Fruit fly (Drosophila melanogaster) whole organism, prepupa: ENCODE measurements around the gene CG32022.

Source experiments
- Blimp-1 ChIP-seq: fragments of 200-800 bp; sonication (Bioruptor generic); optimal IDR thresholded peaks from 3 replicates; lab custom pipeline; 2017; ENCODE audit warnings: missing biosample characterization, missing genetic modification characterization, mild to moderate bottlenecking, moderate library complexity, missing genetic modification reagents
- CG16779 ChIP-seq: fragments of 200-800 bp; sonication (Bioruptor generic); optimal IDR thresholded peaks from 3 replicates; lab custom pipeline; 2017; ENCODE audit warnings: missing biosample characterization, mild to moderate bottlenecking, missing genetic modification characterization
- CG3032 ChIP-seq: fragments of 200-800 bp; optimal IDR thresholded peaks from 2 replicates; lab custom pipeline; 2019; ENCODE audit warnings: missing biosample characterization, mild to moderate bottlenecking, missing genetic modification characterization, moderate library complexity
- CG31627 ChIP-seq: fragments of 200-800 bp; sonication (Bioruptor generic); optimal IDR thresholded peaks from 3 replicates; lab custom pipeline; 2016; ENCODE audit warnings: missing biosample characterization, missing genetic modification characterization
- CG34406 ChIP-seq: fragments of 200-800 bp; sonication (Bioruptor generic); optimal IDR thresholded peaks from 3 replicates; lab custom pipeline; 2016; ENCODE audit warnings: missing biosample characterization, missing genetic modification characterization
- CG3919 ChIP-seq: fragments of 200-800 bp; sonication (Bioruptor generic); optimal IDR thresholded peaks from 3 replicates; lab custom pipeline; 2016; ENCODE audit warnings: missing biosample characterization, missing genetic modification characterization
- CG4318 ChIP-seq: fragments of 200-800 bp; sonication (Bioruptor generic); optimal IDR thresholded peaks from 3 replicates; lab custom pipeline; 2017; ENCODE audit warnings: missing biosample characterization, mild to moderate bottlenecking, missing genetic modification characterization
- CG6276 ChIP-seq: fragments of 200-800 bp; sonication (Bioruptor generic); optimal IDR thresholded peaks from 2 replicates; lab custom pipeline; 2017; ENCODE audit warnings: missing biosample characterization, mild to moderate bottlenecking, missing genetic modification characterization
- CG6808 ChIP-seq: fragments of 200-800 bp; sonication (Bioruptor generic); optimal IDR thresholded peaks from 3 replicates; lab custom pipeline; 2017; ENCODE audit warnings: missing biosample characterization, missing genetic modification characterization, mild to moderate bottlenecking, moderate library complexity, missing genetic modification reagents
- CG6854 ChIP-seq: fragments of 200-800 bp; sonication (Bioruptor generic); optimal IDR thresholded peaks from 2 replicates; lab custom pipeline; 2017; ENCODE audit warnings: missing biosample characterization, mild to moderate bottlenecking, missing genetic modification characterization
- CG8319 ChIP-seq: fragments of 200-800 bp; sonication (Bioruptor generic); optimal IDR thresholded peaks from 3 replicates; lab custom pipeline; 2016; ENCODE audit warnings: missing biosample characterization, missing genetic modification characterization
- CG8632 ChIP-seq: fragments of 200-800 bp; sonication (Bioruptor generic); optimal IDR thresholded peaks from 3 replicates; lab custom pipeline; 2016; ENCODE audit warnings: missing biosample characterization, missing genetic modification characterization
- CG9139 ChIP-seq: fragments of 200-800 bp; sonication (Bioruptor generic); optimal IDR thresholded peaks from 3 replicates; lab custom pipeline; 2017; ENCODE audit warnings: missing biosample characterization, mild to moderate bottlenecking, missing genetic modification characterization
- Ets21C ChIP-seq: fragments of 200-800 bp; sonication (Bioruptor generic); optimal IDR thresholded peaks from 3 replicates; lab custom pipeline; 2016; ENCODE audit warnings: missing biosample characterization, missing genetic modification characterization
- Ets96B ChIP-seq: fragments of 200-800 bp; optimal IDR thresholded peaks from 2 replicates; lab custom pipeline; 2019; ENCODE audit warnings: missing biosample characterization, mild to moderate bottlenecking, missing genetic modification characterization, moderate library complexity
- Gug ChIP-seq: fragments of 200-800 bp; sonication (Bioruptor generic); IDR thresholded peaks from 2 replicates; pipeline ENCODE4 v1.3.6; 2022; ENCODE audit warnings: missing biosample characterization, missing genetic modification characterization
- Hr38 ChIP-seq: sonication (Bioruptor generic); optimal IDR thresholded peaks from 2 replicates; lab custom pipeline; 2016; ENCODE audit warnings: missing biosample characterization, missing genetic modification characterization
- Hr39 ChIP-seq: fragments of 200-800 bp; sonication (Bioruptor generic); optimal IDR thresholded peaks from 2 replicates; lab custom pipeline; 2016; ENCODE audit warnings: missing biosample characterization, missing genetic modification characterization
- Hr4 ChIP-seq: fragments of 200-800 bp; sonication (Bioruptor generic); optimal IDR thresholded peaks from 3 replicates; lab custom pipeline; 2016; ENCODE audit warnings: missing biosample characterization, missing genetic modification characterization
- Lpt ChIP-seq: fragments of 200-800 bp; sonication (Bioruptor generic); optimal IDR thresholded peaks from 3 replicates; lab custom pipeline; 2016; ENCODE audit warnings: missing biosample characterization, missing genetic modification characterization
- OdsH ChIP-seq: fragments of 200-800 bp; sonication (Bioruptor generic); optimal IDR thresholded peaks from 3 replicates; lab custom pipeline; 2016; ENCODE audit warnings: missing biosample characterization, missing genetic modification characterization
- Smox ChIP-seq: fragments of 200-800 bp; sonication (Bioruptor generic); optimal IDR thresholded peaks from 3 replicates; lab custom pipeline; 2016; ENCODE audit warnings: missing biosample characterization, missing genetic modification characterization
- Sox102F ChIP-seq: fragments of 200-800 bp; sonication (Bioruptor generic); optimal IDR thresholded peaks from 2 replicates; lab custom pipeline; 2016; ENCODE audit warnings: missing biosample characterization, mild to moderate bottlenecking, missing genetic modification characterization
- Sox14 ChIP-seq: fragments of 200-800 bp; sonication (Bioruptor generic); optimal IDR thresholded peaks from 3 replicates; lab custom pipeline; 2016; ENCODE audit warnings: missing biosample characterization, missing genetic modification characterization
- Sox15 ChIP-seq: fragments of 200-800 bp; sonication (Bioruptor generic); optimal IDR thresholded peaks from 3 replicates; lab custom pipeline; 2016; ENCODE audit warnings: missing biosample characterization, missing genetic modification characterization
- achi ChIP-seq: fragments of 200-800 bp; sonication (Bioruptor generic); optimal IDR thresholded peaks from 3 replicates; lab custom pipeline; 2016; ENCODE audit warnings: missing biosample characterization, missing genetic modification characterization
- cyc ChIP-seq: fragments of 200-800 bp; sonication (Bioruptor generic); optimal IDR thresholded peaks from 3 replicates; lab custom pipeline; 2016; ENCODE audit warnings: missing biosample characterization, missing genetic modification characterization
- dac ChIP-seq: fragments of 200-800 bp; sonication (Bioruptor generic); optimal IDR thresholded peaks from 2 replicates; lab custom pipeline; 2017; ENCODE audit warnings: missing biosample characterization, mild to moderate bottlenecking, missing genetic modification characterization
- eg ChIP-seq: fragments of 200-800 bp; sonication (Bioruptor generic); IDR thresholded peaks from 3 replicates; pipeline ENCODE4 v1.3.6; 2022; ENCODE audit warnings: missing biosample characterization, missing genetic modification characterization
- esn ChIP-seq: fragments of 200-800 bp; sonication (Bioruptor generic); optimal IDR thresholded peaks from 2 replicates; lab custom pipeline; 2016; ENCODE audit warnings: missing biosample characterization, mild to moderate bottlenecking, missing genetic modification characterization, moderate library complexity
- fkh ChIP-seq: fragments of 200-800 bp; sonication (Bioruptor generic); optimal IDR thresholded peaks from 3 replicates; lab custom pipeline; 2017; ENCODE audit warnings: missing biosample characterization, mild to moderate bottlenecking, missing genetic modification characterization, moderate library complexity
- lz ChIP-seq: fragments of 200-800 bp; sonication (Bioruptor generic); optimal IDR thresholded peaks from 3 replicates; lab custom pipeline; 2016; ENCODE audit warnings: missing biosample characterization, missing genetic modification characterization
- net ChIP-seq: fragments of 200-800 bp; sonication (Bioruptor generic); optimal IDR thresholded peaks from 3 replicates; lab custom pipeline; 2016; ENCODE audit warnings: missing biosample characterization, missing genetic modification characterization
- pdm3 ChIP-seq: fragments of 200-800 bp; sonication (Bioruptor generic); optimal IDR thresholded peaks from 3 replicates; lab custom pipeline; 2016; ENCODE audit warnings: missing biosample characterization, missing genetic modification characterization
- salr ChIP-seq, 2 experiments: fragments of 200-800 bp; sonication (Bioruptor generic); optimal IDR thresholded peaks; 3 replicates each; lab custom pipeline; 2016 to 2018; ENCODE audit warnings: missing biosample characterization in 2 of 2, missing genetic modification characterization in 2 of 2, mild to moderate bottlenecking in 1 of 2
- topi ChIP-seq: fragments of 200-800 bp; sonication (Bioruptor generic); optimal IDR thresholded peaks from 3 replicates; lab custom pipeline; 2016; ENCODE audit warnings: missing biosample characterization, missing genetic modification characterization

CG32022 gene

dm6 chr3L:8749676-8750654 is 28.9 kb upstream of the CG32022 start, which contains the start of gene CG13306:
Gene CG13306 (minus strand): TSS chr3L:8749726.
- TF ChIP-seq Hr38 (GFP tag; lab: Kevin White, UChicago) (no peak), CG6276 (GFP tag; lab: Kevin White, UChicago) (no peak), Sox14 (GFP tag; lab: Kevin White, UChicago) (no peak), Gug (GFP tag; lab: Robert Waterston, UW) (no peak), Sox15 (GFP tag; lab: Kevin White, UChicago) (no peak), CG31627 (no peak), CG6854 (no peak), dac (no peak), fkh (GFP tag; lab: Kevin White, UChicago) (no peak), Ets21C (no peak), net (no peak)

- TF ChIP-seq salr (GFP tag; optimal IDR thresholded peaks at IDR 0.05; lab: Kevin White, UChicago) (peak in 1 of 2 experiments; percentile 6), Hr39 (GFP tag; lab: Kevin White, UChicago) (peak; percentile 47), CG4318 (GFP tag; lab: Kevin White, UChicago) (no peak), Gug (GFP tag; lab: Robert Waterston, UW) (no peak), CG6808 (no peak), Sox102F (GFP tag; lab: Kevin White, UChicago) (no peak), Lpt (GFP tag; lab: Kevin White, UChicago) (no peak), pdm3 (GFP tag; lab: Kevin White, UChicago) (no peak), CG31627 (peak; percentile 55), Blimp-1 (GFP tag; lab: Kevin White, UChicago) (no peak), CG9139 (no peak), eg (GFP tag; lab: Robert Waterston, UW) (no peak), lz (peak; percentile 36), Hr4 (GFP tag; lab: Kevin White, UChicago) (no peak), Hr38 (GFP tag; lab: Kevin White, UChicago) (no peak), esn (GFP tag; lab: Kevin White, UChicago) (peak; percentile 18), OdsH (GFP tag; lab: Kevin White, UChicago) (peak; percentile 19), Ets96B (no peak), CG3032 (tag; lab: Kevin White, UChicago) (no peak), CG3919 (GFP tag; lab: Kevin White, UChicago) (no peak), cyc (GFP tag; lab: Kevin White, UChicago) (peak; percentile 54), CG34406 (GFP tag; lab: Kevin White, UChicago) (no peak), CG8632 (GFP tag; lab: Kevin White, UChicago) (no peak)
Measured at dm6 chr3L:8748839-8749238, 27.8 kb upstream of the CG32022 start.

dm6 chr3L:8748323-8748722 is 27.3 kb upstream of the CG32022 start:
- TF ChIP-seq fkh (GFP tag; lab: Kevin White, UChicago), result no peak
- no peak for TF ChIP-seq CG3919 (GFP tag; lab: Kevin White, UChicago)
- no peak for TF ChIP-seq CG8319 (GFP tag; lab: Kevin White, UChicago)
- TF ChIP-seq achi (GFP tag; lab: Kevin White, UChicago), result no peak
- no peak for TF ChIP-seq salr (GFP tag; optimal IDR thresholded peaks at IDR 0.05; lab: Kevin White, UChicago)
- no peak for TF ChIP-seq topi (GFP tag; lab: Kevin White, UChicago)
- TF ChIP-seq net, result no peak
- no peak for TF ChIP-seq OdsH (GFP tag; lab: Kevin White, UChicago)
- no peak for TF ChIP-seq Smox
- TF ChIP-seq CG16779, result no peak
- no peak for TF ChIP-seq Blimp-1 (GFP tag; lab: Kevin White, UChicago)
- no peak for TF ChIP-seq CG4318 (GFP tag; lab: Kevin White, UChicago)
